Worm (Caenorhabditis elegans) whole organism, L4/young adult: ENCODE measurements around the gene K07E12.2.

ENCODE experiments used
- W03F9.2 ChIP-seq: fragments of 150-350 bp; optimal IDR thresholded peaks from 2 replicates; lab custom pipeline; 2014; ENCODE audit warnings: missing biosample characterization, missing genetic modification characterization
- dao-5 ChIP-seq: sonication (generic microtip); optimal IDR thresholded peaks from 2 replicates; lab custom pipeline; 2016; ENCODE audit warnings: missing genotype, missing genetic modification characterization, moderate library complexity, missing compliant biosample characterization
- him-1 ChIP-seq: sonication (generic microtip); optimal IDR thresholded peaks from 2 replicates; lab custom pipeline; 2016; ENCODE audit warnings: missing genotype, missing genetic modification reagents, missing genetic modification characterization, missing compliant biosample characterization

- TF ChIP-seq W03F9.2 (tag; lab: Kevin White, UChicago) (no peak), him-1 (tag; lab: Kevin White, UChicago) (no peak), dao-5 (tag; lab: Kevin White, UChicago) (no peak)
These were observed 31.6 kb upstream of the K07E12.2 start, which contains the start of gene F37A4.6 for ce11 chrIII:6705515-6705914.
